Worm (Caenorhabditis elegans): Measurements from ENCODE around the gene B0001.2.
A peak's percentile ranks its signal among the peaks of the same experiment; 100 is the strongest.

Gene B0001.2

ce11 chrIV:12150877-12151276 is at the start of gene B0001.2:
TSS of gene B0001.2 (minus strand) at chrIV:12150977.
- TF ChIP-seq lin-26 (GFP tag; IDR thresholded peaks at IDR 0.05) (0 out of 2 replicates have a peak, but pooled peaks have one; percentile 50), nfya-1 (tag; optimal IDR thresholded peaks at IDR 0.05; ENCODE audit: borderline replicate concordance, insufficient read depth) (no peak), hmg-1.2 (GFP tag; IDR thresholded peaks at IDR 0.05) (0 out of 2 replicates have a peak, but pooled peaks have one; percentile 17)

- TF ChIP-seq unc-62 (GFP tag; optimal IDR thresholded peaks at IDR 0.05) = no peak
- peak; percentile 66 for TF ChIP-seq nhr-80 (tag; optimal IDR thresholded peaks at IDR 0.05)
- TF ChIP-seq rcor-1 (GFP tag; IDR thresholded peaks at IDR 0.05) = no peak
- TF ChIP-seq nhr-90 (tag; optimal IDR thresholded peaks at IDR 0.05) = peak; percentile 21
- no peak for TF ChIP-seq cebp-1 (GFP tag; IDR thresholded peaks at IDR 0.05)
- peak; percentile 43 for TF ChIP-seq cebp-1 (tag; optimal IDR thresholded peaks at IDR 0.05)
- no peak for TF ChIP-seq Y56A3A.18 (GFP tag; IDR thresholded peaks at IDR 0.05)
- TF ChIP-seq nfyb-1 (GFP tag; IDR thresholded peaks at IDR 0.05) = 0 out of 2 replicates have a peak, but pooled peaks have one; percentile 30
- 0 out of 2 replicates have a peak, but pooled peaks have one; percentile 5 for TF ChIP-seq dox-1 (GFP tag; IDR thresholded peaks at IDR 0.05)
- no peak for TF ChIP-seq madf-8 (GFP tag; conservative IDR thresholded peaks at IDR 0.05)
- peak; percentile 64 for TF ChIP-seq B0336.3 (GFP tag; IDR thresholded peaks at IDR 0.05)
- peak in 1 of 2 experiments; percentile 18 for TF ChIP-seq let-607 (tag; optimal IDR thresholded peaks at IDR 0.05)
- TF ChIP-seq egrh-3 (GFP tag; IDR thresholded peaks at IDR 0.05) = no peak
- TF ChIP-seq atf-7 (tag; optimal IDR thresholded peaks at IDR 0.05) = peak; percentile 5
Measured at ce11 chrIV:12199538-12200158, 48.9 kb upstream of the B0001.2 start.

DNA sequence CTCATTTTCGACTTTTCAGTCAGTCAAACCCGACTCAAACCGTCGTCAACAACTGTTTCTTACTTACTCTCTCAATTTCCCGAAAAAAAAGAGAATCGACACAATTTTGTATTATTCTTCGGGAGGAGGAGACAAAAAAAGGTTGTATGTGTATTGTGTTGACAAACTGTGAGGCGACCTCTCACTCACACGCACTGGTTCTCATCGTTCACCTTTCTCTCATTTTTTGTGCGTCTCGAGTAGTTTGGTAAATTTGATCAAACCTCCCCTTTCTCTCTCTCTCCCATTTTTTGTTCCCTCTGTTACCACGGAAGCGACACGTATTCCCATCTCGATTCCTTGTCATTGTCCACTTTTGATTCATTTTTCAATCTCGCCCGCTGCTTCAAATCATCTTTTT is 48.0 kb upstream of the B0001.2 start:
- TF ChIP-seq ceh-27 (GFP tag; optimal IDR thresholded peaks at IDR 0.05) (peak; percentile 53), lin-26 (GFP tag; IDR thresholded peaks at IDR 0.05) (no peak), nfyb-1 (GFP tag; IDR thresholded peaks at IDR 0.05) (0 out of 2 replicates have a peak, but pooled peaks have one; percentile 28), gei-17 (GFP tag; optimal IDR thresholded peaks at IDR 0.05) (no peak)

ce11 chrIV:12197679-12198078 is 46.9 kb upstream of the B0001.2 start:
- 0 out of 2 replicates have a peak, but pooled peaks have one; percentile 15 for TF ChIP-seq pbrm-1 (GFP tag; IDR thresholded peaks at IDR 0.05)
- no peak for TF ChIP-seq Y67H2A.10 (GFP tag; conservative IDR thresholded peaks at IDR 0.05)
- no peak for TF ChIP-seq tlf-1 (GFP tag; optimal IDR thresholded peaks at IDR 0.05)
- no peak for TF ChIP-seq repo-1 (tag; optimal IDR thresholded peaks at IDR 0.05)
- TF ChIP-seq bed-1 (GFP tag; IDR thresholded peaks at IDR 0.05) = no peak
- TF ChIP-seq egl-18 (GFP tag; IDR thresholded peaks at IDR 0.05) = no peak
- no peak for TF ChIP-seq C17E4.6 (GFP tag; IDR thresholded peaks at IDR 0.05)
- peak; percentile 38 for TF ChIP-seq nhr-80 (tag; optimal IDR thresholded peaks at IDR 0.05)
- no peak for TF ChIP-seq unc-130 (GFP tag; optimal IDR thresholded peaks at IDR 0.05)
- no peak for TF ChIP-seq lin-26 (GFP tag; IDR thresholded peaks at IDR 0.05)
- TF ChIP-seq ceh-79 (tag; optimal IDR thresholded peaks at IDR 0.05) = no peak
- no peak for TF ChIP-seq nhr-120 (GFP tag; IDR thresholded peaks at IDR 0.05)
- TF ChIP-seq B0019.2 (GFP tag; conservative IDR thresholded peaks at IDR 0.05) = no peak
- no peak for TF ChIP-seq somi-1 (GFP tag; optimal IDR thresholded peaks at IDR 0.05)
- TF ChIP-seq T26A5.8 (tag; optimal IDR thresholded peaks at IDR 0.05) = no peak
- peak; percentile 70 for TF ChIP-seq pha-4 (tag; optimal IDR thresholded peaks at IDR 0.05)
- TF ChIP-seq nfya-1 (tag; optimal IDR thresholded peaks at IDR 0.05; ENCODE audit: borderline replicate concordance, insufficient read depth) = no peak
- no peak for TF ChIP-seq lin-40 (tag; optimal IDR thresholded peaks at IDR 0.05)
- TF ChIP-seq aptf-2 (GFP tag; conservative IDR thresholded peaks at IDR 0.05) = no peak
- TF ChIP-seq B0035.1 (tag; optimal IDR thresholded peaks at IDR 0.05) = no peak
- TF ChIP-seq let-607 (tag; optimal IDR thresholded peaks at IDR 0.05) = no peak
- 0 out of 2 replicates have a peak, but pooled peaks have one; percentile 23 for TF ChIP-seq Y95B8A.8 (GFP tag; IDR thresholded peaks at IDR 0.05)
- TF ChIP-seq chd-7 (tag; optimal IDR thresholded peaks at IDR 0.05) = peak; percentile 39
- no peak for TF ChIP-seq F23B12.7 (tag; optimal IDR thresholded peaks at IDR 0.05; ENCODE audit: insufficient read depth)
- TF ChIP-seq lir-1 (GFP tag; conservative IDR thresholded peaks at IDR 0.05) = 0 out of 2 replicates have a peak, but pooled peaks have one; percentile 37
- TF ChIP-seq hmg-20 (GFP tag; IDR thresholded peaks at IDR 0.05) = no peak
- TF ChIP-seq aptf-3 (GFP tag; IDR thresholded peaks at IDR 0.05) = no peak
- 0 out of 2 replicates have a peak, but pooled peaks have one; percentile 24 for TF ChIP-seq dox-1 (GFP tag; IDR thresholded peaks at IDR 0.05)
- TF ChIP-seq unc-62 (GFP tag; optimal IDR thresholded peaks at IDR 0.05) = peak; percentile 39

Data from whole organism, young adult.